Worm (Caenorhabditis elegans) whole organism, early embryonic: Measurements from ENCODE around the gene sdz-8.

Experiments used
- B0310.2 ChIP-seq: sonication (generic microtip); optimal IDR thresholded peaks from 2 replicates; lab custom pipeline; 2016; ENCODE audit warnings: mild to moderate bottlenecking, missing genetic modification characterization, missing compliant biosample characterization
- ama-1 ChIP-seq: fragments of 150-350 bp; optimal IDR thresholded peaks from 2 replicates; lab custom pipeline; 2014
- ceh-13 ChIP-seq: fragments of 200-800 bp; sonication (Bioruptor generic); optimal IDR thresholded peaks from 2 replicates; lab custom pipeline; 2018; ENCODE audit warnings: mild to moderate bottlenecking, missing genetic modification characterization, missing compliant biosample characterization
- hmbx-1 ChIP-seq: sonication (generic microtip); optimal IDR thresholded peaks from 2 replicates; lab custom pipeline; 2016; ENCODE audit warnings: mild to moderate bottlenecking, missing genetic modification characterization, missing compliant biosample characterization
- scrt-1 ChIP-seq: fragments of 200-800 bp; sonication (Bioruptor generic); IDR thresholded peaks from 2 replicates; pipeline ENCODE4 v1.3.6; 2022; ENCODE audit warnings: missing genetic modification characterization, missing compliant biosample characterization
- sea-1 ChIP-seq: fragments of 200-800 bp; sonication (Bioruptor generic); conservative IDR thresholded peaks from 2 replicates; pipeline ENCODE4 v1.3.6; 2022; ENCODE audit warnings: missing genetic modification characterization, missing compliant biosample characterization

ce11 chrV:11514677-11515076 is 1.3 kb downstream of the sdz-8 start, which contains the start of gene C55A6.6:
- TF ChIP-seq hmbx-1 (tag; lab: Kevin White, UChicago): no peak
- no peak for TF ChIP-seq scrt-1 (GFP tag; lab: Robert Waterston, UW)
- no peak for TF ChIP-seq ama-1 (lab: Kevin White, UChicago)
- no peak for TF ChIP-seq B0310.2 (tag; lab: Kevin White, UChicago)
- TF ChIP-seq ceh-13: no peak
- TF ChIP-seq sea-1 (GFP tag; lab: Robert Waterston, UW): no peak
